Worm (Caenorhabditis elegans): ENCODE results near the gene srz-78.

The srz-78 gene

DNA sequence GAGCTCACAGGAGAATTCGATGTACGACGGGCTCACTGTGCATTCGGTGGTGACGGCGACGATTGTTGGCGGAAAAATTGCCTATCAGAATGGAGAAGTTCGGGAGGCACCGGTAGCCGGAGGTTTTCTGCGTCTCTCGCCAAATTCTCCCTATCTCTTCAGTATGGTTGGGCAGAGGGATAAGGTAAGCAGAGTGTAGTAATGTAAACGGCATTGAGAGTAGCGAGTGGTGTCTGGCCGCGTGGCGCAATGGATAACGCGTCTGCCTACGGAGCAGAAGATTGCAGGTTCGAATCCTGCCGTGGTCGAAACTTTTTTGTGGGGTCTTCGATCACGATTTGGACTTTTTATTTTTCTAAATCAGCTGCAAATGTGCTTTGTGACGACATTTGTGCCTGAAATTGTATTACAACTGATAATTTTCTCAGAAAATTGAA, 33.0 kb downstream of the srz-78 start (continued):
- TF ChIP-seq snpc-3.4 (tag; optimal IDR thresholded peaks at IDR 0.05) (no peak), lir-1 (GFP tag; conservative IDR thresholded peaks at IDR 0.05) (no peak), lin-35 (GFP tag; optimal IDR thresholded peaks at IDR 0.05) (peak in 1 of 3 experiments; percentile 43), xnd-1 (tag; optimal IDR thresholded peaks at IDR 0.05) (no peak), F23B12.7 (tag; optimal IDR thresholded peaks at IDR 0.05; ENCODE audit: insufficient read depth) (peak; percentile 43), mel-28 (tag; optimal IDR thresholded peaks at IDR 0.05; ENCODE audit: borderline replicate concordance) (no peak), nfya-1 (tag; optimal IDR thresholded peaks at IDR 0.05; ENCODE audit: borderline replicate concordance, insufficient read depth) (no peak), hmg-20 (GFP tag; IDR thresholded peaks at IDR 0.05) (no peak), F57A8.1 (GFP tag; optimal IDR thresholded peaks at IDR 0.05) (peak; percentile 57), snpc-4 (GFP tag; optimal IDR thresholded peaks at IDR 0.05) (peak; percentile 23), snpc-4 (tag; optimal IDR thresholded peaks at IDR 0.05) (peak in 3 of 4 experiments; percentile 5 to 82 (median 72)), madf-8 (GFP tag; conservative IDR thresholded peaks at IDR 0.05) (0 out of 2 replicates have a peak, but pooled peaks have one; percentile 10), snpc-1.1 (tag; optimal IDR thresholded peaks at IDR 0.05; ENCODE audit: insufficient read depth) (no peak), ztf-25 (GFP tag; IDR thresholded peaks at IDR 0.05) (peak; percentile 68; the same call in 1 of the 2 replicates), egl-44 (GFP tag; IDR thresholded peaks at IDR 0.05) (peak; percentile 64; the same call in 1 of the 2 replicates), F22D6.2 (tag; optimal IDR thresholded peaks at IDR 0.05) (no peak), ccch-3 (GFP tag; optimal IDR thresholded peaks at IDR 0.05) (no peak), F39B2.1 (GFP tag; IDR thresholded peaks at IDR 0.05) (no peak), ceh-79 (tag; optimal IDR thresholded peaks at IDR 0.05) (no peak), lin-54 (GFP tag; optimal IDR thresholded peaks at IDR 0.05) (peak; percentile 58), mcd-1 (GFP tag; IDR thresholded peaks at IDR 0.05) (peak; percentile 60; the same call in 1 of the 2 replicates), lin-40 (tag; optimal IDR thresholded peaks at IDR 0.05) (peak; percentile 51), lsy-27 (tag; optimal IDR thresholded peaks at IDR 0.05; ENCODE audit: borderline replicate concordance, insufficient read depth) (no peak), lsl-1 (GFP tag; optimal IDR thresholded peaks at IDR 0.05) (peak; percentile 25), ztf-28 (GFP tag; IDR thresholded peaks at IDR 0.05) (peak; percentile 75; the same call in 1 of the 2 replicates), hlh-26 (GFP tag; conservative IDR thresholded peaks at IDR 0.05) (no peak), ekl-4 (GFP tag; IDR thresholded peaks at IDR 0.05) (peak; percentile 24; the same call in 1 of the 2 replicates), nfya-2 (GFP tag; IDR thresholded peaks at IDR 0.05) (no peak), mes-4 (tag; optimal IDR thresholded peaks at IDR 0.05) (no peak)

- TF ChIP-seq B0336.3 (GFP tag; IDR thresholded peaks at IDR 0.05) = peak; percentile 17; the same call in 1 of the 2 replicates
- no peak for TF ChIP-seq him-1 (tag; optimal IDR thresholded peaks at IDR 0.05)
- TF ChIP-seq cebp-1 (GFP tag; IDR thresholded peaks at IDR 0.05) = 0 out of 2 replicates have a peak, but pooled peaks have one; percentile 35
- TF ChIP-seq cebp-1 (tag; optimal IDR thresholded peaks at IDR 0.05) = peak; percentile 88
- TF ChIP-seq lin-35 (GFP tag; optimal IDR thresholded peaks at IDR 0.05) = peak in 1 of 3 experiments; percentile 30
These were observed 34.7 kb downstream of the srz-78 start for ce11 chrIV:3526144-3526797.

DNA sequence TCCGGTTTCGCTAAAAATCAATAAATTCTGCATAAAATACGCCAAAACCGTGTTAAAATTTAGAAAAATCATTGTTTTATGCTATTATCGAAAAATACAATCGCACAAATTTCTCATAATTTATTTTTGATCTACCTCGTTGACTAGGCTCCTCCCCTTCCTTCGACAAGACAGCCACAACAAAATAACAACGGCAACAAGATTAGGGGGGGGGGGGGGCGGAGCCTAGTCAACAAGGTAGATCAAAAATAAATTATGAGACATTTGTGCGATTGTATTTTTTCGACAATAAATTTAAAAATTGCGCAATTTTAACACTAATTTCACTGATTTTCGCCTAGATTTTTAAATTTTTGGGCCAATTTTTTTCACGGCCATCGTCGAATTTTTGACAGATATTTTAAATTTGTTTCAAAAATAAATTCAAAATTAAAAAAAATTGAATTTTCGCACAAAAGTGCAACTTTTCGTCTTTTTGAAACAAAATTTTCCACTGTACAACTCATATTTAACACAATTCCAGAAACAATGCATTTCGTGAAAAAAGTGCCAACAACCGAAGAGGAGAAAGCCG, 35.3 kb downstream of the srz-78 start, which contains the start of gene M57.2:
TSS of gene M57.2 (plus strand) at position 524 of the 574 bp plus-strand sequence.
- TF ChIP-seq xnd-1 (tag; optimal IDR thresholded peaks at IDR 0.05) (peak; percentile 13), madf-8 (GFP tag; conservative IDR thresholded peaks at IDR 0.05) (peak; percentile 51; the same call in 1 of the 2 replicates), egrh-3 (GFP tag; IDR thresholded peaks at IDR 0.05) (peak; percentile 66), madf-6 (GFP tag; IDR thresholded peaks at IDR 0.05) (peak; percentile 75), unc-130 (GFP tag; optimal IDR thresholded peaks at IDR 0.05) (no peak), hlh-26 (GFP tag; conservative IDR thresholded peaks at IDR 0.05) (no peak), efl-1 (GFP tag; optimal IDR thresholded peaks at IDR 0.05) (peak; percentile 27)

Measured in whole organism, young adult.